Fruit fly (Drosophila melanogaster) whole organism, embryonic: ENCODE measurements around the gene CG2641.

Experiments
- ATbp ChIP-seq: fragments of 200-800 bp; sonication (Bioruptor generic); optimal IDR thresholded peaks from 2 replicates; lab custom pipeline; 2017; ENCODE audit warnings: missing biosample characterization, mild to moderate bottlenecking, missing genetic modification characterization, missing genetic modification reagents
- Asciz ChIP-seq: fragments of 200-800 bp; sonication (Bioruptor generic); optimal IDR thresholded peaks from 2 replicates; lab custom pipeline; 2017; ENCODE audit warnings: missing biosample characterization, mild to moderate bottlenecking, missing genetic modification characterization, missing genetic modification reagents
- Atf3 ChIP-seq: fragments of 200-800 bp; sonication (Bioruptor generic); optimal IDR thresholded peaks from 3 replicates; lab custom pipeline; 2016; ENCODE audit warnings: missing biosample characterization, missing genetic modification characterization
- Awh ChIP-seq: fragments of 200-800 bp; sonication (Bioruptor generic); IDR thresholded peaks from 2 replicates; pipeline ENCODE4, ENCODE4 v1.3.6; 2022; ENCODE audit warnings: missing biosample characterization, missing genetic modification characterization
- Bdp1 ChIP-seq: fragments of 200-800 bp; sonication (Bioruptor generic); optimal IDR thresholded peaks from 3 replicates; lab custom pipeline; 2016; ENCODE audit warnings: missing biosample characterization, missing genetic modification characterization
- CG12071 ChIP-seq: fragments of 200-800 bp; sonication (Bioruptor generic); optimal IDR thresholded peaks from 3 replicates; lab custom pipeline; 2018; ENCODE audit warnings: missing biosample characterization, mild to moderate bottlenecking, missing genetic modification characterization
- CG12219 ChIP-seq: fragments of 200-800 bp; sonication (Bioruptor generic); optimal IDR thresholded peaks from 3 replicates; lab custom pipeline; 2018; ENCODE audit warnings: missing biosample characterization, mild to moderate bottlenecking, missing genetic modification characterization
- CG13424 ChIP-seq: fragments of 200-800 bp; sonication (Bioruptor generic); optimal IDR thresholded peaks from 2 replicates; lab custom pipeline; 2019; ENCODE audit warnings: missing biosample characterization, mild to moderate bottlenecking, missing genetic modification characterization, moderate library complexity
- CG15269 ChIP-seq: fragments of 200-800 bp; sonication (Bioruptor generic); optimal IDR thresholded peaks from 2 replicates; lab custom pipeline; 2018; ENCODE audit warnings: missing biosample characterization, mild to moderate bottlenecking, missing genetic modification characterization, moderate library complexity
- CG15514 ChIP-seq: fragments of 200-800 bp; sonication (Bioruptor generic); optimal IDR thresholded peaks from 3 replicates; lab custom pipeline; 2017; ENCODE audit warnings: missing biosample characterization, missing genetic modification characterization, mild to moderate bottlenecking, moderate library complexity, missing genetic modification reagents
- CG15696 ChIP-seq: fragments of 200-800 bp; sonication (Bioruptor generic); optimal IDR thresholded peaks from 2 replicates; lab custom pipeline; 2019; ENCODE audit warnings: missing biosample characterization, mild to moderate bottlenecking, missing genetic modification characterization, moderate library complexity
- CG1603 ChIP-seq: fragments of 200-800 bp; sonication (Bioruptor generic); optimal IDR thresholded peaks from 2 replicates; lab custom pipeline; 2019; ENCODE audit warnings: missing biosample characterization, mild to moderate bottlenecking, missing genetic modification characterization, moderate library complexity
- CG17328 ChIP-seq: fragments of 200-800 bp; sonication (Bioruptor generic); IDR thresholded peaks from 2 replicates; pipeline ENCODE4 v1.3.6; 2022; ENCODE audit warnings: missing biosample characterization, missing genetic modification characterization
- CG17568 ChIP-seq: fragments of 200-800 bp; sonication (Bioruptor generic); optimal IDR thresholded peaks from 2 replicates; lab custom pipeline; 2018; ENCODE audit warnings: missing biosample characterization, mild to moderate bottlenecking, missing genetic modification characterization, moderate library complexity
- CG17912 ChIP-seq: fragments of 200-800 bp; sonication (Bioruptor generic); optimal IDR thresholded peaks from 2 replicates; lab custom pipeline; 2018; ENCODE audit warnings: missing biosample characterization, mild to moderate bottlenecking, missing genetic modification characterization
- CG2199 ChIP-seq: fragments of 200-800 bp; sonication (Bioruptor generic); IDR thresholded peaks from 3 replicates; pipeline ENCODE4 v1.3.6; 2022; ENCODE audit warnings: missing biosample characterization, missing genetic modification characterization
- CG2712 ChIP-seq: fragments of 200-800 bp; optimal IDR thresholded peaks from 3 replicates; lab custom pipeline; 2019; ENCODE audit warnings: missing biosample characterization, mild to moderate bottlenecking, missing genetic modification characterization, moderate library complexity
- CG2889 ChIP-seq: fragments of 200-800 bp; sonication (Bioruptor generic); IDR thresholded peaks from 3 replicates; pipeline ENCODE4 v1.3.6; 2022; ENCODE audit warnings: missing biosample characterization, missing genetic modification characterization
- CG31388 ChIP-seq: fragments of 200-800 bp; sonication (Bioruptor generic); optimal IDR thresholded peaks from 2 replicates; lab custom pipeline; 2016; ENCODE audit warnings: missing biosample characterization, missing genetic modification characterization
- CG32532 ChIP-seq: fragments of 200-800 bp; sonication (Bioruptor generic); IDR thresholded peaks from 2 replicates; pipeline ENCODE4 v1.3.6; 2022; ENCODE audit warnings: missing biosample characterization, missing genetic modification characterization
- CG33557 ChIP-seq: fragments of 200-800 bp; sonication (Bioruptor generic); optimal IDR thresholded peaks from 2 replicates; lab custom pipeline; 2019; ENCODE audit warnings: missing biosample characterization, mild to moderate bottlenecking, missing genetic modification characterization, moderate library complexity
- CG3407 ChIP-seq: fragments of 200-800 bp; sonication (Bioruptor generic); optimal IDR thresholded peaks from 2 replicates; lab custom pipeline; 2018; ENCODE audit warnings: missing biosample characterization, mild to moderate bottlenecking, missing genetic modification characterization
- CG3726 ChIP-seq: fragments of 200-800 bp; sonication (Bioruptor generic); IDR thresholded peaks from 3 replicates; pipeline ENCODE4, ENCODE4 v1.3.6; 2022; ENCODE audit warnings: missing biosample characterization, missing genetic modification characterization
- CG6254 ChIP-seq: fragments of 200-800 bp; sonication (Bioruptor generic); optimal IDR thresholded peaks from 3 replicates; lab custom pipeline; 2017; ENCODE audit warnings: mild to moderate bottlenecking, missing biosample characterization, missing genetic modification reagents, missing genetic modification characterization
- CG7271 ChIP-seq: fragments of 200-800 bp; sonication (Bioruptor generic); optimal IDR thresholded peaks from 2 replicates; lab custom pipeline; 2018; ENCODE audit warnings: missing biosample characterization, mild to moderate bottlenecking, missing genetic modification characterization, moderate library complexity
- CG8359 ChIP-seq: fragments of 200-800 bp; sonication (Bioruptor generic); optimal IDR thresholded peaks from 2 replicates; lab custom pipeline; 2017; ENCODE audit warnings: missing biosample characterization, mild to moderate bottlenecking, missing genetic modification characterization, borderline replicate concordance
- CG9437 ChIP-seq: fragments of 200-800 bp; sonication (Bioruptor generic); optimal IDR thresholded peaks from 2 replicates; lab custom pipeline; 2018; ENCODE audit warnings: missing biosample characterization, mild to moderate bottlenecking, missing genetic modification characterization
- CTCF ChIP-seq: fragments of 200-800 bp; sonication (Bioruptor generic); optimal IDR thresholded peaks from 2 replicates; lab custom pipeline; 2017; ENCODE audit warnings: missing biosample characterization, mild to moderate bottlenecking, missing genetic modification characterization, moderate library complexity
- Jarid2 ChIP-seq: fragments of 200-800 bp; sonication (Bioruptor generic); optimal IDR thresholded peaks from 3 replicates; lab custom pipeline; 2017; ENCODE audit warnings: mild to moderate bottlenecking, missing biosample characterization, missing genetic modification reagents, missing genetic modification characterization
- MTF-1 ChIP-seq: fragments of 200-800 bp; sonication (Bioruptor generic); optimal IDR thresholded peaks from 2 replicates; lab custom pipeline; 2018; ENCODE audit warnings: missing biosample characterization, mild to moderate bottlenecking, missing genetic modification characterization, borderline replicate concordance
- Meics ChIP-seq: fragments of 200-800 bp; sonication (Bioruptor generic); optimal IDR thresholded peaks from 2 replicates; lab custom pipeline; 2017; ENCODE audit warnings: missing biosample characterization, mild to moderate bottlenecking, missing genetic modification characterization
- NFAT ChIP-seq: fragments of 200-800 bp; sonication (Bioruptor generic); IDR thresholded peaks from 2 replicates; pipeline ENCODE4 v1.3.6; 2022; ENCODE audit warnings: missing biosample characterization, missing genetic modification characterization
- Nf-YC ChIP-seq: fragments of 200-800 bp; optimal IDR thresholded peaks from 3 replicates; lab custom pipeline; 2019; ENCODE audit warnings: missing biosample characterization, mild to moderate bottlenecking, missing genetic modification characterization, moderate library complexity
- Rx ChIP-seq: fragments of 200-800 bp; sonication (Bioruptor generic); IDR thresholded peaks from 2 replicates; pipeline ENCODE4 v1.3.6; 2022; ENCODE audit warnings: missing biosample characterization, missing genetic modification characterization
- Sox100B ChIP-seq: fragments of 200-800 bp; sonication (Bioruptor generic); optimal IDR thresholded peaks from 3 replicates; lab custom pipeline; 2018; ENCODE audit warnings: missing biosample characterization, mild to moderate bottlenecking, missing genetic modification characterization
- dm ChIP-seq: fragments of 200-800 bp; sonication (Bioruptor generic); optimal IDR thresholded peaks from 3 replicates; lab custom pipeline; 2016; ENCODE audit warnings: missing biosample characterization, missing genetic modification characterization
- dmrt99B ChIP-seq: fragments of 200-800 bp; sonication (Bioruptor generic); optimal IDR thresholded peaks from 2 replicates; lab custom pipeline; 2018; ENCODE audit warnings: missing biosample characterization, mild to moderate bottlenecking, missing genetic modification characterization, moderate library complexity
- eve ChIP-seq, 2 experiments: fragments of >200 bp; optimal IDR thresholded peaks; 2 replicates each; lab custom pipeline; 2017; ENCODE audit warnings: missing biosample characterization in 2 of 2, missing genetic modification characterization in 2 of 2
- fd102C ChIP-seq: fragments of 200-800 bp; sonication (Bioruptor generic); optimal IDR thresholded peaks from 2 replicates; lab custom pipeline; 2018; ENCODE audit warnings: missing biosample characterization, mild to moderate bottlenecking, missing genetic modification characterization, moderate library complexity
- fd96Cb ChIP-seq: fragments of 200-800 bp; sonication (Bioruptor generic); optimal IDR thresholded peaks from 2 replicates; lab custom pipeline; 2018; ENCODE audit warnings: missing biosample characterization, mild to moderate bottlenecking, missing genetic modification characterization, moderate library complexity
- gce ChIP-seq: fragments of 200-800 bp; sonication (Bioruptor generic); IDR thresholded peaks from 3 replicates; pipeline ENCODE4 v1.3.6; 2022; ENCODE audit warnings: missing biosample characterization, missing genetic modification characterization
- hbn ChIP-seq: fragments of 200-800 bp; sonication (Bioruptor generic); IDR thresholded peaks from 2 replicates; pipeline ENCODE4 v1.3.6; 2022; ENCODE audit warnings: missing biosample characterization, missing genetic modification characterization; ENCODE audit not compliant: partially characterized antibody
- mld ChIP-seq: fragments of 200-800 bp; sonication (Bioruptor generic); IDR thresholded peaks from 3 replicates; pipeline ENCODE4 v1.3.6; 2022; ENCODE audit warnings: missing biosample characterization, missing genetic modification characterization; ENCODE audit not compliant: partially characterized antibody
- pita ChIP-seq: fragments of 200-800 bp; sonication (Bioruptor generic); optimal IDR thresholded peaks from 2 replicates; lab custom pipeline; 2017; ENCODE audit warnings: missing biosample characterization, mild to moderate bottlenecking, missing genetic modification characterization
- sens ChIP-seq: fragments of 200-800 bp; sonication (Bioruptor generic); peaks from one replicate; lab custom pipeline; 2016; ENCODE audit warnings: missing biosample characterization, missing genetic modification characterization
- stc ChIP-seq: fragments of 200-800 bp; sonication (Bioruptor generic); IDR thresholded peaks from 2 replicates; pipeline ENCODE4 v1.3.6; 2022; ENCODE audit warnings: missing biosample characterization, missing genetic modification characterization
- stwl ChIP-seq: fragments of 200-800 bp; sonication (Bioruptor generic); optimal IDR thresholded peaks from 3 replicates; lab custom pipeline; 2018; ENCODE audit warnings: missing biosample characterization, mild to moderate bottlenecking, missing genetic modification characterization, moderate library complexity
- ttk ChIP-seq: fragments of 200-800 bp; sonication (Bioruptor generic); IDR thresholded peaks from 2 replicates; pipeline ENCODE4 v2.1.2; 2022; ENCODE audit warnings: missing biosample characterization, missing genetic modification characterization
- wek ChIP-seq: fragments of 200-800 bp; sonication (Bioruptor generic); optimal IDR thresholded peaks from 3 replicates; lab custom pipeline; 2018; ENCODE audit warnings: missing biosample characterization, mild to moderate bottlenecking, missing genetic modification characterization, moderate library complexity
- zen2 ChIP-seq: fragments of 200-800 bp; sonication (Bioruptor generic); IDR thresholded peaks from 3 replicates; pipeline ENCODE4 v1.3.6; 2022; ENCODE audit warnings: missing biosample characterization, missing genetic modification characterization; ENCODE audit not compliant: partially characterized antibody

CG2641 gene

dm6 chr3R:7779620-7780019 lies 14.2 kb upstream of the CG2641 start (continued):
- TF ChIP-seq CG17328 (GFP tag; lab: Robert Waterston, UW) = peak; percentile 58; the same call in 1 of the 2 replicates
- no peak for TF ChIP-seq CG31388
- TF ChIP-seq CG3726 (GFP tag; lab: Robert Waterston, UW) = no peak
- TF ChIP-seq Sox100B = peak; percentile 37
- TF ChIP-seq Meics (GFP tag; lab: Kevin White, UChicago) = peak; percentile 20
- TF ChIP-seq ATbp (GFP tag; lab: Kevin White, UChicago) = peak; percentile 57
- peak; percentile 35 for TF ChIP-seq pita (GFP tag; lab: Kevin White, UChicago)
- peak; percentile 84 for TF ChIP-seq wek (GFP tag; lab: Kevin White, UChicago)
- peak; percentile 28 for TF ChIP-seq CG3407 (GFP tag; lab: Kevin White, UChicago)
- TF ChIP-seq MTF-1 (GFP tag; lab: Kevin White, UChicago) = peak; percentile 78
- peak; percentile 16; the same call in 1 of the 3 replicates for TF ChIP-seq zen2
- peak; percentile 13 for TF ChIP-seq fd96Cb (tag; lab: Kevin White, UChicago)
- TF ChIP-seq Asciz = peak; percentile 57
- peak; percentile 12 for TF ChIP-seq CG17568 (GFP tag; lab: Kevin White, UChicago)
- peak; percentile 60 for TF ChIP-seq CG12071
- peak; percentile 45 for TF ChIP-seq CG12219 (GFP tag; lab: Kevin White, UChicago)
- TF ChIP-seq Rx (GFP tag; lab: Robert Waterston, UW) = peak; percentile 12; the same call in 1 of the 2 replicates
- peak; percentile 50 for TF ChIP-seq CG15269 (tag; lab: Kevin White, UChicago)
- TF ChIP-seq sens (GFP tag; lab: Kevin White, UChicago) = peak; percentile 59
- no peak for TF ChIP-seq CG2889
- peak; percentile 74 for TF ChIP-seq CG17912 (GFP tag; lab: Kevin White, UChicago)
- TF ChIP-seq mld (GFP tag; lab: Robert Waterston, UW) = no peak
- peak; percentile 2 for TF ChIP-seq CG15514 (GFP tag; lab: Kevin White, UChicago)
- TF ChIP-seq ttk = peak; percentile 10; the same call in 1 of the 2 replicates
- peak; percentile 47 for TF ChIP-seq CG13424 (tag; lab: Kevin White, UChicago)
- TF ChIP-seq CG2199 = 0 out of 3 replicates have a peak, but pooled peaks have one; percentile 24
- no peak for TF ChIP-seq CG2712
- peak; percentile 81 for TF ChIP-seq CG7271 (tag; lab: Kevin White, UChicago)
- TF ChIP-seq NFAT (GFP tag; lab: Robert Waterston, UW) = no peak
- peak; percentile 74 for TF ChIP-seq CTCF
- TF ChIP-seq stwl = peak; percentile 57
- peak; percentile 85 for TF ChIP-seq CG1603 (tag; lab: Kevin White, UChicago)
- peak; percentile 11 for TF ChIP-seq CG15696 (tag; lab: Kevin White, UChicago)
- no peak for TF ChIP-seq hbn (GFP tag; lab: Robert Waterston, UW)
- TF ChIP-seq CG8359 (GFP tag; lab: Kevin White, UChicago) = peak; percentile 30
- peak; percentile 48; the same call in 1 of the 2 replicates for TF ChIP-seq CG32532 (GFP tag; lab: Robert Waterston, UW)
- TF ChIP-seq CG33557 (GFP tag; lab: Kevin White, UChicago) = peak; percentile 39
- TF ChIP-seq dmrt99B (tag; lab: Kevin White, UChicago) = peak; percentile 23
- peak; percentile 78 for TF ChIP-seq CG9437
- TF ChIP-seq Atf3 (GFP tag; lab: Kevin White, UChicago) = no peak
- no peak for TF ChIP-seq Nf-YC (tag; lab: Kevin White, UChicago)
- peak in 1 of 2 experiments; percentile 55 for TF ChIP-seq eve (GFP tag; optimal IDR thresholded peaks at IDR 0.05; lab: Kevin White, UChicago)
- TF ChIP-seq Awh (GFP tag; lab: Robert Waterston, UW) = peak; percentile 49; the same call in 1 of the 2 replicates
- TF ChIP-seq CG6254 (GFP tag; lab: Kevin White, UChicago) = peak; percentile 43
- no peak for TF ChIP-seq Bdp1 (GFP tag; lab: Kevin White, UChicago)
- peak; percentile 78; the same call in 2 of the 3 replicates for TF ChIP-seq gce
- peak; percentile 20 for TF ChIP-seq fd102C
- peak; percentile 10 for TF ChIP-seq Jarid2
- TF ChIP-seq stc (GFP tag; lab: Robert Waterston, UW) = 0 out of 2 replicates have a peak, but pooled peaks have one; percentile 35
- TF ChIP-seq dm = no peak
